Fruit fly (Drosophila melanogaster): ENCODE measurements around the gene Bdbt.

The Bdbt gene

dm6 chr3R:21107907-21108591, 10.6 kb downstream of the Bdbt start, which contains the start of the genes Sec15 and rtet (continued):
- TF ChIP-seq pfk (GFP tag; optimal IDR thresholded peaks at IDR 0.05), result no peak
- TF ChIP-seq stwl (tag; optimal IDR thresholded peaks at IDR 0.05), result peak; percentile 44
- TF ChIP-seq croc (GFP tag; conservative IDR thresholded peaks at IDR 0.05), result peak; percentile 28; the same call in 1 of the 3 replicates
- TF ChIP-seq sug (tag; optimal IDR thresholded peaks at IDR 0.05), result peak; percentile 54
- TF ChIP-seq Xrp1 (GFP tag; IDR thresholded peaks at IDR 0.05), result peak; percentile 80
- peak; percentile 65 for TF ChIP-seq Fer1 (GFP tag; optimal IDR thresholded peaks at IDR 0.05)
- TF ChIP-seq oc (tag; optimal IDR thresholded peaks at IDR 0.05), result no peak
- TF ChIP-seq Dip2 (GFP tag; IDR thresholded peaks at IDR 0.05), result no peak
- no peak for TF ChIP-seq Lpt (GFP tag; optimal IDR thresholded peaks at IDR 0.05)
- TF ChIP-seq ato (GFP tag; IDR thresholded peaks at IDR 0.05; ENCODE audit: partially characterized antibody), result peak; percentile 86
- no peak for TF ChIP-seq ftz-f1 (GFP tag; optimal IDR thresholded peaks at IDR 0.05)
- TF ChIP-seq CG4707 (GFP tag; optimal IDR thresholded peaks at IDR 0.05), result no peak
- TF ChIP-seq D19B (GFP tag; optimal IDR thresholded peaks at IDR 0.05), result no peak
- no peak for TF ChIP-seq klu (GFP tag; IDR thresholded peaks at IDR 0.05)
- peak; percentile 9 for TF ChIP-seq BtbVII (GFP tag; optimal IDR thresholded peaks at IDR 0.05)
- no peak for TF ChIP-seq CG8281 (tag; optimal IDR thresholded peaks at IDR 0.05)
- TF ChIP-seq dimm (GFP tag; IDR thresholded peaks at IDR 0.05), result no peak
- no peak for TF ChIP-seq CG8478 (optimal IDR thresholded peaks at IDR 0.05)
- TF ChIP-seq Med (GFP tag), result peak; percentile 84
- TF ChIP-seq CG2120 (GFP tag; optimal IDR thresholded peaks at IDR 0.05), result peak; percentile 84
- peak; percentile 3 for TF ChIP-seq Mes4 (GFP tag; optimal IDR thresholded peaks at IDR 0.05)
- peak; percentile 71 for TF ChIP-seq Dref (GFP tag; IDR thresholded peaks at IDR 0.05)
- 0 out of 2 replicates have a peak, but pooled peaks have one; percentile 24 for TF ChIP-seq ranshi (GFP tag; IDR thresholded peaks at IDR 0.05)
- TF ChIP-seq Dfd (GFP tag; optimal IDR thresholded peaks at IDR 0.05), result no peak
- peak; percentile 3 to 39 for TF ChIP-seq chif (GFP tag; optimal IDR thresholded peaks at IDR 0.05)
- TF ChIP-seq CG1792 (GFP tag; optimal IDR thresholded peaks at IDR 0.05), result peak; percentile 91
- TF ChIP-seq Sox102F (GFP tag; optimal IDR thresholded peaks at IDR 0.05), result peak; percentile 78
- peak; percentile 72 for TF ChIP-seq Ssrp (tag; optimal IDR thresholded peaks at IDR 0.05)
- peak; percentile 13; the same call in 1 of the 3 replicates for TF ChIP-seq CG14050 (GFP tag; IDR thresholded peaks at IDR 0.05)
- TF ChIP-seq CG11456 (GFP tag; IDR thresholded peaks at IDR 0.05), result peak; percentile 45; the same call in 1 of the 3 replicates
- no peak for TF ChIP-seq Hr39 (optimal IDR thresholded peaks at IDR 0.05)
- TF ChIP-seq Hsf (GFP tag; optimal IDR thresholded peaks at IDR 0.05), result peak; percentile 60
- 0 out of 2 replicates have a peak, but pooled peaks have one; percentile 26 for TF ChIP-seq hbn (GFP tag; IDR thresholded peaks at IDR 0.05; ENCODE audit: partially characterized antibody)
- 0 out of 3 replicates have a peak, but pooled peaks have one; percentile 23 for TF ChIP-seq so (GFP tag; IDR thresholded peaks at IDR 0.05)
- TF ChIP-seq CG5245 (GFP tag; optimal IDR thresholded peaks at IDR 0.05), result peak; percentile 16
- TF ChIP-seq cad (GFP tag; optimal IDR thresholded peaks at IDR 0.05), result no peak
- no peak for TF ChIP-seq Sry-β (GFP tag; optimal IDR thresholded peaks at IDR 0.05)
- TF ChIP-seq Dad (GFP tag; optimal IDR thresholded peaks at IDR 0.05), result peak; percentile 36
- no peak for TF ChIP-seq luna (GFP tag; optimal IDR thresholded peaks at IDR 0.05)
- peak; percentile 69 for TF ChIP-seq Xbp1 (GFP tag; optimal IDR thresholded peaks at IDR 0.05)
- no peak for TF ChIP-seq CG10321 (GFP tag; IDR thresholded peaks at IDR 0.05)
- no peak for TF ChIP-seq CG8359 (GFP tag; optimal IDR thresholded peaks at IDR 0.05; ENCODE audit: borderline replicate concordance)
- TF ChIP-seq CG6813 (GFP tag; optimal IDR thresholded peaks at IDR 0.05), result no peak
- no peak for TF ChIP-seq Side (GFP tag; optimal IDR thresholded peaks at IDR 0.05)
- TF ChIP-seq Opbp (GFP tag; IDR thresholded peaks at IDR 0.05; ENCODE audit: partially characterized antibody), result peak; percentile 42
- peak; percentile 67; the same call in 1 of the 2 replicates for TF ChIP-seq CG32532 (GFP tag; IDR thresholded peaks at IDR 0.05)
- peak; percentile 55 for TF ChIP-seq CG18619 (GFP tag; optimal IDR thresholded peaks at IDR 0.05)
- TF ChIP-seq bsh (GFP tag; optimal IDR thresholded peaks at IDR 0.05), result peak in 1 of 2 experiments; percentile 67
- TF ChIP-seq CG16815 (GFP tag; optimal IDR thresholded peaks at IDR 0.05), result peak; percentile 29
- TF ChIP-seq nau (GFP tag; optimal IDR thresholded peaks at IDR 0.05), result no peak
